Fruit fly (Drosophila melanogaster) whole organism, embryonic: ENCODE measurements around the gene Ptp10D.

ENCODE experiments used
- CG10321 ChIP-seq: fragments of 200-800 bp; sonication (Bioruptor generic); IDR thresholded peaks from 2 replicates; pipeline ENCODE4 v1.3.6; 2022; ENCODE audit warnings: missing biosample characterization, missing genetic modification characterization
- CG10543 ChIP-seq: fragments of 200-800 bp; sonication (Bioruptor generic); optimal IDR thresholded peaks from 3 replicates; lab custom pipeline; 2017; ENCODE audit warnings: missing biosample characterization, mild to moderate bottlenecking, missing genetic modification characterization, moderate library complexity
- CG10959 ChIP-seq: fragments of 200-800 bp; sonication (Bioruptor generic); IDR thresholded peaks from 2 replicates; pipeline ENCODE4 v1.3.6; 2022; ENCODE audit warnings: missing biosample characterization, missing genetic modification characterization
- CG11093 ChIP-seq: fragments of 200-800 bp; sonication (Bioruptor generic); IDR thresholded peaks from 3 replicates; pipeline ENCODE4 v1.3.6; 2022; ENCODE audit warnings: missing biosample characterization, missing genetic modification characterization
- CG11247 ChIP-seq: fragments of 200-800 bp; sonication (Bioruptor generic); IDR thresholded peaks from 2 replicates; pipeline ENCODE4 v1.3.6; 2022; ENCODE audit warnings: missing biosample characterization, missing genetic modification characterization
- CG11723 ChIP-seq: fragments of 200-800 bp; sonication (Bioruptor generic); optimal IDR thresholded peaks from 2 replicates; lab custom pipeline; 2017; ENCODE audit warnings: missing biosample characterization, mild to moderate bottlenecking, missing genetic modification characterization
- CG13424 ChIP-seq: fragments of 200-800 bp; sonication (Bioruptor generic); optimal IDR thresholded peaks from 2 replicates; lab custom pipeline; 2019; ENCODE audit warnings: missing biosample characterization, mild to moderate bottlenecking, missing genetic modification characterization, moderate library complexity
- CG1529 ChIP-seq: fragments of 200-800 bp; sonication (Bioruptor generic); optimal IDR thresholded peaks from 3 replicates; lab custom pipeline; 2018; ENCODE audit warnings: missing biosample characterization, missing genetic modification characterization
- CG15479 ChIP-seq: fragments of 200-800 bp; sonication (Bioruptor generic); optimal IDR thresholded peaks from 3 replicates; lab custom pipeline; 2019; ENCODE audit warnings: missing biosample characterization, mild to moderate bottlenecking, missing genetic modification characterization, moderate library complexity
- CG30403 ChIP-seq: fragments of 200-800 bp; sonication (Bioruptor generic); optimal IDR thresholded peaks from 3 replicates; lab custom pipeline; 2016; ENCODE audit warnings: missing biosample characterization, missing genetic modification characterization
- CG30431 ChIP-seq: fragments of 200-800 bp; sonication (Bioruptor generic); optimal IDR thresholded peaks from 2 replicates; lab custom pipeline; 2017; ENCODE audit warnings: missing biosample characterization, missing genetic modification characterization
- CG31441 ChIP-seq: fragments of 200-800 bp; sonication (Bioruptor generic); IDR thresholded peaks from 2 replicates; pipeline ENCODE4 v1.3.6; 2022; ENCODE audit warnings: missing biosample characterization, missing genetic modification characterization
- CG3726 ChIP-seq: fragments of 200-800 bp; sonication (Bioruptor generic); IDR thresholded peaks from 3 replicates; pipeline ENCODE4, ENCODE4 v1.3.6; 2022; ENCODE audit warnings: missing biosample characterization, missing genetic modification characterization
- CG4360 ChIP-seq: fragments of 200-800 bp; sonication (Bioruptor generic); IDR thresholded peaks from 2 replicates; pipeline ENCODE4 v1.3.6; 2022; ENCODE audit warnings: missing biosample characterization, missing genetic modification characterization
- CG6175 ChIP-seq: fragments of 200-800 bp; sonication (Bioruptor generic); IDR thresholded peaks from 3 replicates; pipeline ENCODE4 v1.3.6; 2022; ENCODE audit warnings: missing biosample characterization, missing genetic modification characterization
- CG6813 ChIP-seq: fragments of 200-800 bp; sonication (Bioruptor generic); optimal IDR thresholded peaks from 2 replicates; lab custom pipeline; 2017; ENCODE audit warnings: missing biosample characterization, missing genetic modification characterization, mild to moderate bottlenecking, moderate library complexity, missing genetic modification reagents
- CG7357 ChIP-seq: fragments of 200-800 bp; sonication (Bioruptor generic); IDR thresholded peaks from 3 replicates; pipeline ENCODE4 v1.3.6; 2022; ENCODE audit warnings: missing biosample characterization, missing genetic modification characterization
- CG8388 ChIP-seq: fragments of 200-800 bp; sonication (Bioruptor generic); optimal IDR thresholded peaks from 2 replicates; lab custom pipeline; 2019; ENCODE audit warnings: missing biosample characterization, mild to moderate bottlenecking, missing genetic modification characterization, moderate library complexity
- CG8765 ChIP-seq: fragments of 200-800 bp; sonication (Bioruptor generic); IDR thresholded peaks from 2 replicates; pipeline ENCODE4 v1.3.6; 2022; ENCODE audit warnings: missing biosample characterization, missing genetic modification characterization
- CG8924 ChIP-seq: fragments of 200-800 bp; optimal IDR thresholded peaks from 3 replicates; lab custom pipeline; 2019; ENCODE audit warnings: missing biosample characterization, mild to moderate bottlenecking, missing genetic modification characterization, moderate library complexity
- CG9797 ChIP-seq: fragments of 200-800 bp; sonication (Bioruptor generic); optimal IDR thresholded peaks from 3 replicates; lab custom pipeline; 2018; ENCODE audit warnings: missing biosample characterization, mild to moderate bottlenecking, missing genetic modification characterization
- CHES-1-like ChIP-seq: fragments of 200-800 bp; sonication (Bioruptor generic); optimal IDR thresholded peaks from 2 replicates; lab custom pipeline; 2016; ENCODE audit warnings: missing biosample characterization, missing genetic modification characterization
- Deaf1 ChIP-seq: fragments of 200-800 bp; optimal IDR thresholded peaks from 3 replicates; lab custom pipeline; 2019; ENCODE audit warnings: missing biosample characterization, mild to moderate bottlenecking, missing genetic modification characterization, moderate library complexity
- Drgx ChIP-seq: fragments of 200-800 bp; sonication (Bioruptor generic); IDR thresholded peaks from 2 replicates; pipeline ENCODE4 v1.3.6; 2022; ENCODE audit warnings: missing biosample characterization, missing genetic modification characterization
- Eip74EF ChIP-seq, 2 experiments: fragments of 200-800 bp in 1 of 2; fragments of >200 bp in 1 of 2; sonication (Bioruptor generic) in 1 of 2; optimal IDR thresholded peaks; 2 replicates each; lab custom pipeline; 2017 to 2019; ENCODE audit warnings: missing biosample characterization in 2 of 2, missing genetic modification characterization in 2 of 2, mild to moderate bottlenecking in 1 of 2, moderate library complexity in 1 of 2
- Hmr ChIP-seq: fragments of 200-800 bp; sonication (Bioruptor generic); optimal IDR thresholded peaks from 3 replicates; lab custom pipeline; 2017; ENCODE audit warnings: mild to moderate bottlenecking, missing biosample characterization, missing genetic modification reagents, missing genetic modification characterization
- MBD-R2 ChIP-seq: fragments of 200-800 bp; sonication (Bioruptor generic); IDR thresholded peaks from 2 replicates; pipeline ENCODE4 v1.3.6; 2022; ENCODE audit warnings: missing biosample characterization, missing genetic modification characterization
- Med ChIP-seq: fragments of 200-800 bp; sonication (Bioruptor generic); peaks from one replicate; lab custom pipeline; 2016; ENCODE audit warnings: missing biosample characterization, missing genetic modification characterization, mild to moderate bottlenecking, inconsistent platforms, moderate library complexity
- Myb ChIP-seq: fragments of 200-800 bp; sonication (Bioruptor generic); optimal IDR thresholded peaks from 2 replicates; lab custom pipeline; 2016; ENCODE audit warnings: missing biosample characterization, missing genetic modification characterization
- NK7.1 ChIP-seq: fragments of 200-800 bp; sonication (Bioruptor generic); optimal IDR thresholded peaks from 3 replicates; lab custom pipeline; 2016; ENCODE audit warnings: missing biosample characterization, missing genetic modification characterization
- Rfx ChIP-seq: fragments of 200-800 bp; sonication (Bioruptor generic); IDR thresholded peaks from 2 replicates; pipeline ENCODE4 v1.3.6; 2022; ENCODE audit warnings: missing biosample characterization, missing genetic modification characterization
- Spps ChIP-seq: fragments of 200-800 bp; sonication (Bioruptor generic); optimal IDR thresholded peaks from 2 replicates; lab custom pipeline; 2018; ENCODE audit warnings: missing biosample characterization, mild to moderate bottlenecking, missing genetic modification characterization
- Trl ChIP-seq, 3 experiments: fragments of >200 bp in 2 of 3; fragments of 200-800 bp in 1 of 3; sonication (Bioruptor generic) in 1 of 3; optimal IDR thresholded peaks; 2 replicates in 1 of 3; 3 replicates in 2 of 3; lab custom pipeline; 2016 to 2017; ENCODE audit warnings: missing biosample characterization in 1 of 3, missing genetic modification characterization in 1 of 3
- bab2 ChIP-seq: fragments of 200-800 bp; sonication (Bioruptor generic); optimal IDR thresholded peaks from 2 replicates; lab custom pipeline; 2016; ENCODE audit warnings: missing biosample characterization, missing genetic modification characterization
- cg ChIP-seq: fragments of 200-800 bp; sonication (Bioruptor generic); optimal IDR thresholded peaks from 3 replicates; lab custom pipeline; 2019; ENCODE audit warnings: missing biosample characterization, mild to moderate bottlenecking, missing genetic modification characterization, moderate library complexity
- ci ChIP-seq: fragments of 200-800 bp; sonication (Bioruptor generic); IDR thresholded peaks from 3 replicates; pipeline ENCODE4 v1.3.6; 2022; ENCODE audit warnings: missing biosample characterization, missing genetic modification characterization
- dimm ChIP-seq: fragments of 200-800 bp; sonication (Bioruptor generic); IDR thresholded peaks from 2 replicates; pipeline ENCODE4 v1.3.6; 2022; ENCODE audit warnings: missing biosample characterization, missing genetic modification characterization
- ewg ChIP-seq: fragments of 200-800 bp; sonication (Bioruptor generic); optimal IDR thresholded peaks from 3 replicates; lab custom pipeline; 2017; ENCODE audit warnings: mild to moderate bottlenecking, missing biosample characterization, missing genetic modification reagents, missing genetic modification characterization
- fru ChIP-seq: fragments of >200 bp; optimal IDR thresholded peaks from 2 replicates; lab custom pipeline; 2017
- mam ChIP-seq: fragments of 200-800 bp; sonication (Bioruptor generic); optimal IDR thresholded peaks from 3 replicates; lab custom pipeline; 2016; ENCODE audit warnings: missing biosample characterization, missing genetic modification characterization
- nom ChIP-seq: fragments of 200-800 bp; sonication (Bioruptor generic); optimal IDR thresholded peaks from 2 replicates; lab custom pipeline; 2017; ENCODE audit warnings: missing biosample characterization, missing genetic modification characterization, mild to moderate bottlenecking, moderate library complexity, missing genetic modification reagents
- onecut ChIP-seq: fragments of 200-800 bp; sonication (Bioruptor generic); IDR thresholded peaks from 2 replicates; pipeline ENCODE4 v1.3.6; 2022; ENCODE audit warnings: missing biosample characterization, missing genetic modification characterization
- pros ChIP-seq: fragments of 200-800 bp; sonication (Bioruptor generic); optimal IDR thresholded peaks from 3 replicates; lab custom pipeline; 2019; ENCODE audit warnings: missing biosample characterization, mild to moderate bottlenecking, missing genetic modification characterization, moderate library complexity
- seq ChIP-seq: fragments of 200-800 bp; sonication (Bioruptor generic); IDR thresholded peaks from 2 replicates; pipeline ENCODE4 v1.3.6; 2022; ENCODE audit warnings: missing biosample characterization, missing genetic modification characterization
- sqz ChIP-seq: fragments of 200-800 bp; sonication (Bioruptor generic); optimal IDR thresholded peaks from 3 replicates; lab custom pipeline; 2018; ENCODE audit warnings: missing biosample characterization, mild to moderate bottlenecking, missing genetic modification characterization
- sr ChIP-seq: fragments of 200-800 bp; sonication (Bioruptor generic); IDR thresholded peaks from 3 replicates; pipeline ENCODE4 v1.3.6; 2022; ENCODE audit warnings: missing biosample characterization, missing genetic modification characterization
- tll ChIP-seq, 2 experiments: fragments of 200-800 bp in 1 of 2; fragments of >200 bp in 1 of 2; sonication (Bioruptor generic) in 1 of 2; optimal IDR thresholded peaks; 2 replicates each; lab custom pipeline; 2017 to 2019; ENCODE audit warnings: missing biosample characterization in 2 of 2, missing genetic modification characterization in 2 of 2, mild to moderate bottlenecking in 1 of 2, moderate library complexity in 1 of 2
- vvl ChIP-seq: fragments of 200-800 bp; sonication (Bioruptor generic); IDR thresholded peaks from 2 replicates; pipeline ENCODE4 v1.3.6; 2022; ENCODE audit warnings: missing biosample characterization, missing genetic modification characterization
- wdn ChIP-seq: fragments of 200-800 bp; sonication (Bioruptor generic); IDR thresholded peaks from 2 replicates; pipeline ENCODE4 v1.3.6; 2022; ENCODE audit warnings: missing biosample characterization, missing genetic modification characterization
- wek ChIP-seq: fragments of 200-800 bp; sonication (Bioruptor generic); optimal IDR thresholded peaks from 3 replicates; lab custom pipeline; 2018; ENCODE audit warnings: missing biosample characterization, mild to moderate bottlenecking, missing genetic modification characterization, moderate library complexity

The Ptp10D gene

dm6 chrX:11678539-11679040 lies 56.8 kb downstream of the Ptp10D start, which contains the start of the genes Vlet and bif (continued):
- TF ChIP-seq Eip74EF (GFP tag; optimal IDR thresholded peaks at IDR 0.05; lab: Kevin White, UChicago) (no peak), sqz (GFP tag; lab: Kevin White, UChicago) (peak; percentile 34), fru (lab: Kevin White, UChicago) (no peak), CG11247 (GFP tag; lab: Robert Waterston, UW) (no peak), Rfx (GFP tag; lab: Robert Waterston, UW) (peak; percentile 67), NK7.1 (GFP tag; lab: Kevin White, UChicago) (no peak), Drgx (no peak), CG11093 (GFP tag; lab: Robert Waterston, UW) (no peak), CG4360 (no peak), Hmr (peak; percentile 71), Spps (tag; lab: Kevin White, UChicago) (peak; percentile 19), CG6175 (0 out of 3 replicates have a peak, but pooled peaks have one; percentile 18), CG9797 (no peak), mam (GFP tag; lab: Kevin White, UChicago) (peak; percentile 46)

- peak; percentile 7; the same call in 1 of the 3 replicates for TF ChIP-seq ci (GFP tag; lab: Robert Waterston, UW)
- peak; percentile 25 for TF ChIP-seq nom (GFP tag; lab: Kevin White, UChicago)
- TF ChIP-seq CG30403 (GFP tag; lab: Kevin White, UChicago): no peak
- no peak for TF ChIP-seq dimm (GFP tag; lab: Robert Waterston, UW)
- TF ChIP-seq CG15479 (GFP tag; lab: Kevin White, UChicago): no peak
- no peak for TF ChIP-seq CG1529 (GFP tag; lab: Kevin White, UChicago)
- TF ChIP-seq CG10959 (GFP tag; lab: Robert Waterston, UW): no peak
- no peak for TF ChIP-seq wdn (GFP tag; lab: Robert Waterston, UW)
- no peak for TF ChIP-seq CG13424 (tag; lab: Kevin White, UChicago)
- TF ChIP-seq wek (GFP tag; lab: Kevin White, UChicago): no peak
- TF ChIP-seq CG8924 (tag; lab: Kevin White, UChicago): peak; percentile 21
- no peak for TF ChIP-seq CG10321
- no peak for TF ChIP-seq CG8765
- TF ChIP-seq pros (GFP tag; lab: Kevin White, UChicago): peak; percentile 0
- no peak for TF ChIP-seq ewg (GFP tag; lab: Kevin White, UChicago)
- TF ChIP-seq sr (GFP tag; lab: Robert Waterston, UW): no peak
- no peak for TF ChIP-seq CG30431
- TF ChIP-seq Med (GFP tag; lab: Kevin White, UChicago): peak; percentile 44
- no peak for TF ChIP-seq bab2
- no peak for TF ChIP-seq tll (GFP tag; optimal IDR thresholded peaks at IDR 0.05; lab: Kevin White, UChicago)
- TF ChIP-seq MBD-R2 (GFP tag; lab: Robert Waterston, UW): peak; percentile 26; the same call in 1 of the 2 replicates
- TF ChIP-seq vvl (GFP tag; lab: Robert Waterston, UW): peak; percentile 8; the same call in 1 of the 2 replicates
- TF ChIP-seq onecut (GFP tag; lab: Robert Waterston, UW): peak; percentile 98
- TF ChIP-seq CHES-1-like: no peak
- no peak for TF ChIP-seq CG7357
- peak; percentile 83 for TF ChIP-seq cg (GFP tag; lab: Kevin White, UChicago)
- TF ChIP-seq CG31441 (GFP tag; lab: Robert Waterston, UW): no peak
- no peak for TF ChIP-seq CG11723
- no peak for TF ChIP-seq CG3726 (GFP tag; lab: Robert Waterston, UW)
- no peak for TF ChIP-seq Eip74EF (GFP tag; optimal IDR thresholded peaks at IDR 0.05; lab: Kevin White, UChicago)
- TF ChIP-seq CG10543 (GFP tag; lab: Kevin White, UChicago): no peak
- TF ChIP-seq Myb (GFP tag; lab: Kevin White, UChicago): no peak
- TF ChIP-seq seq (GFP tag; lab: Robert Waterston, UW): no peak
- no peak for TF ChIP-seq CG8388 (GFP tag; lab: Kevin White, UChicago)
- no peak for TF ChIP-seq CG6813
- TF ChIP-seq Deaf1 (tag; lab: Kevin White, UChicago): peak; percentile 67
- peak in 1 of 2 experiments; percentile 13 for TF ChIP-seq Trl (optimal IDR thresholded peaks at IDR 0.05; lab: Kevin White, UChicago)
- no peak for TF ChIP-seq Trl (GFP tag; optimal IDR thresholded peaks at IDR 0.05; lab: Kevin White, UChicago)
These were observed 57.6 kb downstream of the Ptp10D start for dm6 chrX:11679461-11679860.
